Fruit fly (Drosophila melanogaster) whole organism, embryonic: ENCODE results near the gene gammaCOP.
A peak's percentile ranks its signal among the peaks of the same experiment; 100 is the strongest.

Experiments
- Abd-B ChIP-seq: fragments of 200-800 bp; sonication (Bioruptor generic); optimal IDR thresholded peaks from 2 replicates; lab custom pipeline; 2018; ENCODE audit warnings: missing biosample characterization, mild to moderate bottlenecking, missing genetic modification characterization, moderate library complexity
- Awh ChIP-seq: fragments of 200-800 bp; sonication (Bioruptor generic); IDR thresholded peaks from 2 replicates; pipeline ENCODE4, ENCODE4 v1.3.6; 2022; ENCODE audit warnings: missing biosample characterization, missing genetic modification characterization
- Bgb ChIP-seq: fragments of 200-800 bp; sonication (Bioruptor generic); IDR thresholded peaks from 2 replicates; pipeline ENCODE4 v1.3.6; 2022; ENCODE audit warnings: missing biosample characterization, missing genetic modification characterization; ENCODE audit not compliant: partially characterized antibody
- CG10654 ChIP-seq: fragments of 200-800 bp; sonication (Bioruptor generic); optimal IDR thresholded peaks from 2 replicates; lab custom pipeline; 2016; ENCODE audit warnings: missing biosample characterization, missing genetic modification characterization
- CG11085 ChIP-seq: fragments of 200-800 bp; sonication (Bioruptor generic); IDR thresholded peaks from 2 replicates; pipeline ENCODE4 v1.3.6; 2022; ENCODE audit warnings: missing biosample characterization, missing genetic modification characterization
- CG11247 ChIP-seq: fragments of 200-800 bp; sonication (Bioruptor generic); IDR thresholded peaks from 2 replicates; pipeline ENCODE4 v1.3.6; 2022; ENCODE audit warnings: missing biosample characterization, missing genetic modification characterization
- CG1233 ChIP-seq: fragments of 200-800 bp; sonication (Bioruptor generic); optimal IDR thresholded peaks from 4 replicates; lab custom pipeline; 2018; ENCODE audit warnings: missing biosample characterization, mild to moderate bottlenecking, missing genetic modification characterization
- CG12391 ChIP-seq: fragments of 200-800 bp; sonication (Bioruptor generic); optimal IDR thresholded peaks from 3 replicates; lab custom pipeline; 2018; ENCODE audit warnings: missing biosample characterization, mild to moderate bottlenecking, missing genetic modification characterization, moderate library complexity
- CG13894 ChIP-seq: fragments of 200-800 bp; sonication (Bioruptor generic); optimal IDR thresholded peaks from 3 replicates; lab custom pipeline; 2018; ENCODE audit warnings: missing biosample characterization, mild to moderate bottlenecking, missing genetic modification characterization, moderate library complexity
- CG15696 ChIP-seq: fragments of 200-800 bp; sonication (Bioruptor generic); optimal IDR thresholded peaks from 2 replicates; lab custom pipeline; 2019; ENCODE audit warnings: missing biosample characterization, mild to moderate bottlenecking, missing genetic modification characterization, moderate library complexity
- CG17186 ChIP-seq: fragments of 200-800 bp; sonication (Bioruptor generic); optimal IDR thresholded peaks from 3 replicates; lab custom pipeline; 2017; ENCODE audit warnings: missing biosample characterization, missing genetic modification reagents, missing genetic modification characterization
- CG17568 ChIP-seq: fragments of 200-800 bp; sonication (Bioruptor generic); optimal IDR thresholded peaks from 2 replicates; lab custom pipeline; 2018; ENCODE audit warnings: missing biosample characterization, mild to moderate bottlenecking, missing genetic modification characterization, moderate library complexity
- CG17829 ChIP-seq: fragments of 200-800 bp; optimal IDR thresholded peaks from 2 replicates; lab custom pipeline; 2019; ENCODE audit warnings: missing biosample characterization, mild to moderate bottlenecking, missing genetic modification characterization, moderate library complexity
- CG1832 ChIP-seq: fragments of 200-800 bp; sonication (Bioruptor generic); optimal IDR thresholded peaks from 2 replicates; lab custom pipeline; 2017; ENCODE audit warnings: missing biosample characterization, mild to moderate bottlenecking, missing genetic modification characterization, inconsistent platforms
- CG32767 ChIP-seq: fragments of 200-800 bp; sonication (Bioruptor generic); IDR thresholded peaks from 2 replicates; pipeline ENCODE4 v1.3.6; 2022; ENCODE audit warnings: missing biosample characterization, missing genetic modification characterization
- CG4617 ChIP-seq: fragments of 200-800 bp; sonication (Bioruptor generic); optimal IDR thresholded peaks from 3 replicates; lab custom pipeline; 2016; ENCODE audit warnings: missing biosample characterization, missing genetic modification characterization, borderline replicate concordance
- CG4730 ChIP-seq: fragments of 200-800 bp; sonication (Bioruptor generic); IDR thresholded peaks from 2 replicates; pipeline ENCODE4 v1.3.6; 2022; ENCODE audit warnings: missing biosample characterization, missing genetic modification characterization
- CG5245 ChIP-seq: fragments of 200-800 bp; sonication (Bioruptor generic); optimal IDR thresholded peaks from 3 replicates; lab custom pipeline; 2016; ENCODE audit warnings: missing biosample characterization, missing genetic modification characterization
- CG6854 ChIP-seq: fragments of 200-800 bp; sonication (Bioruptor generic); optimal IDR thresholded peaks from 3 replicates; lab custom pipeline; 2017; ENCODE audit warnings: missing biosample characterization, mild to moderate bottlenecking, missing genetic modification characterization
- CG7271 ChIP-seq: fragments of 200-800 bp; sonication (Bioruptor generic); optimal IDR thresholded peaks from 2 replicates; lab custom pipeline; 2018; ENCODE audit warnings: missing biosample characterization, mild to moderate bottlenecking, missing genetic modification characterization, moderate library complexity
- CG7786 ChIP-seq: fragments of 200-800 bp; sonication (Bioruptor generic); optimal IDR thresholded peaks from 2 replicates; lab custom pipeline; 2016; ENCODE audit warnings: missing biosample characterization, missing genetic modification characterization
- CG8388 ChIP-seq: fragments of 200-800 bp; sonication (Bioruptor generic); optimal IDR thresholded peaks from 2 replicates; lab custom pipeline; 2019; ENCODE audit warnings: missing biosample characterization, mild to moderate bottlenecking, missing genetic modification characterization, moderate library complexity
- CG8765 ChIP-seq: fragments of 200-800 bp; sonication (Bioruptor generic); IDR thresholded peaks from 2 replicates; pipeline ENCODE4 v1.3.6; 2022; ENCODE audit warnings: missing biosample characterization, missing genetic modification characterization
- CTCF ChIP-seq: fragments of 200-800 bp; sonication (Bioruptor generic); optimal IDR thresholded peaks from 2 replicates; lab custom pipeline; 2017; ENCODE audit warnings: missing biosample characterization, mild to moderate bottlenecking, missing genetic modification characterization, moderate library complexity
- CoRest ChIP-seq: fragments of 200-800 bp; sonication (Bioruptor generic); optimal IDR thresholded peaks from 3 replicates; lab custom pipeline; 2018; ENCODE audit warnings: missing biosample characterization, mild to moderate bottlenecking, missing genetic modification characterization, moderate library complexity
- E2f1 ChIP-seq: fragments of 200-800 bp; sonication (Bioruptor generic); IDR thresholded peaks from 2 replicates; pipeline ENCODE4 v1.3.6; 2022; ENCODE audit warnings: missing biosample characterization, missing genetic modification characterization
- Hand ChIP-seq: fragments of 200-800 bp; sonication (Bioruptor generic); optimal IDR thresholded peaks from 2 replicates; lab custom pipeline; 2017; ENCODE audit warnings: mild to moderate bottlenecking, missing biosample characterization, missing genetic modification reagents, missing genetic modification characterization
- Hsf ChIP-seq: fragments of 200-800 bp; sonication (Bioruptor generic); optimal IDR thresholded peaks from 3 replicates; lab custom pipeline; 2016; ENCODE audit warnings: missing biosample characterization, missing genetic modification characterization
- Neu2 ChIP-seq: fragments of 200-800 bp; sonication (Bioruptor generic); optimal IDR thresholded peaks from 3 replicates; lab custom pipeline; 2016; ENCODE audit warnings: missing biosample characterization, missing genetic modification characterization, borderline replicate concordance
- ara ChIP-seq: fragments of 200-800 bp; sonication (Bioruptor generic); IDR thresholded peaks from 2 replicates; pipeline ENCODE4 v1.3.6; 2022; ENCODE audit warnings: missing biosample characterization, missing genetic modification characterization
- ci ChIP-seq: fragments of 200-800 bp; sonication (Bioruptor generic); IDR thresholded peaks from 3 replicates; pipeline ENCODE4 v1.3.6; 2022; ENCODE audit warnings: missing biosample characterization, missing genetic modification characterization
- fd102C ChIP-seq: fragments of 200-800 bp; sonication (Bioruptor generic); optimal IDR thresholded peaks from 2 replicates; lab custom pipeline; 2018; ENCODE audit warnings: missing biosample characterization, mild to moderate bottlenecking, missing genetic modification characterization, moderate library complexity
- gce ChIP-seq: fragments of 200-800 bp; sonication (Bioruptor generic); IDR thresholded peaks from 3 replicates; pipeline ENCODE4 v1.3.6; 2022; ENCODE audit warnings: missing biosample characterization, missing genetic modification characterization
- ham ChIP-seq: fragments of 200-800 bp; sonication (Bioruptor generic); IDR thresholded peaks from 2 replicates; pipeline ENCODE4 v1.3.6; 2022; ENCODE audit warnings: missing biosample characterization, missing genetic modification characterization
- her ChIP-seq: fragments of 200-800 bp; sonication (Bioruptor generic); optimal IDR thresholded peaks from 2 replicates; lab custom pipeline; 2016; ENCODE audit warnings: missing biosample characterization, missing genetic modification characterization
- hth ChIP-seq: fragments of >200 bp; optimal IDR thresholded peaks from 2 replicates; lab custom pipeline; 2017; ENCODE audit warnings: inconsistent platforms
- kah ChIP-seq: fragments of 200-800 bp; sonication (Bioruptor generic); optimal IDR thresholded peaks from 2 replicates; lab custom pipeline; 2018; ENCODE audit warnings: missing biosample characterization, mild to moderate bottlenecking, missing genetic modification characterization
- ken ChIP-seq: fragments of 200-800 bp; sonication (Bioruptor generic); IDR thresholded peaks from 3 replicates; pipeline ENCODE4 v1.3.6; 2022; ENCODE audit warnings: missing biosample characterization, missing genetic modification characterization
- klu ChIP-seq: fragments of 200-800 bp; sonication (Bioruptor generic); IDR thresholded peaks from 2 replicates; pipeline ENCODE4 v1.3.6; 2022; ENCODE audit warnings: missing biosample characterization, missing genetic modification characterization
- lab ChIP-seq: fragments of 200-800 bp; sonication (Bioruptor generic); optimal IDR thresholded peaks from 3 replicates; lab custom pipeline; 2017; ENCODE audit warnings: missing biosample characterization, missing genetic modification characterization, mild to moderate bottlenecking, moderate library complexity, missing genetic modification reagents
- lbe ChIP-seq: fragments of 200-800 bp; sonication (Bioruptor generic); optimal IDR thresholded peaks from 2 replicates; lab custom pipeline; 2016; ENCODE audit warnings: missing biosample characterization, mild to moderate bottlenecking, missing genetic modification characterization
- maf-S ChIP-seq: fragments of 200-800 bp; sonication (Bioruptor generic); optimal IDR thresholded peaks from 2 replicates; lab custom pipeline; 2016; ENCODE audit warnings: missing biosample characterization, missing genetic modification characterization
- phol ChIP-seq: fragments of 200-800 bp; sonication (Bioruptor generic); optimal IDR thresholded peaks from 3 replicates; lab custom pipeline; 2018; ENCODE audit warnings: missing biosample characterization, mild to moderate bottlenecking, missing genetic modification characterization, moderate library complexity
- pita ChIP-seq: fragments of 200-800 bp; sonication (Bioruptor generic); optimal IDR thresholded peaks from 2 replicates; lab custom pipeline; 2017; ENCODE audit warnings: missing biosample characterization, mild to moderate bottlenecking, missing genetic modification characterization
- ranshi ChIP-seq: fragments of 200-800 bp; sonication (Bioruptor generic); IDR thresholded peaks from 2 replicates; pipeline ENCODE4 v1.3.6; 2022; ENCODE audit warnings: missing biosample characterization, missing genetic modification characterization
- seq ChIP-seq: fragments of 200-800 bp; sonication (Bioruptor generic); IDR thresholded peaks from 2 replicates; pipeline ENCODE4 v1.3.6; 2022; ENCODE audit warnings: missing biosample characterization, missing genetic modification characterization
- sisA ChIP-seq: fragments of 200-800 bp; sonication (Bioruptor generic); IDR thresholded peaks from 2 replicates; pipeline ENCODE4 v1.3.6; 2022; ENCODE audit warnings: missing biosample characterization, missing genetic modification characterization
- sna ChIP-seq: fragments of 200-800 bp; sonication (Bioruptor generic); IDR thresholded peaks from 2 replicates; pipeline ENCODE4 v1.3.6; 2022; ENCODE audit warnings: missing biosample characterization, missing genetic modification characterization; ENCODE audit not compliant: partially characterized antibody
- ssp ChIP-seq: fragments of 200-800 bp; sonication (Bioruptor generic); IDR thresholded peaks from 2 replicates; pipeline ENCODE4 v1.3.6; 2022; ENCODE audit warnings: missing biosample characterization, missing genetic modification characterization
- tap ChIP-seq: fragments of 200-800 bp; optimal IDR thresholded peaks from 3 replicates; lab custom pipeline; 2019; ENCODE audit warnings: missing biosample characterization, mild to moderate bottlenecking, missing genetic modification characterization, moderate library complexity
- toy ChIP-seq: fragments of 200-800 bp; sonication (Bioruptor generic); IDR thresholded peaks from 2 replicates; pipeline ENCODE4 v1.3.6; 2022; ENCODE audit warnings: missing biosample characterization, missing genetic modification characterization
- wek ChIP-seq: fragments of 200-800 bp; sonication (Bioruptor generic); optimal IDR thresholded peaks from 3 replicates; lab custom pipeline; 2018; ENCODE audit warnings: missing biosample characterization, mild to moderate bottlenecking, missing genetic modification characterization, moderate library complexity

Gene gammaCOP

dm6 chr3R:31588374-31588773 lies 16.4 kb downstream of the gammaCOP start, which contains the start of gene CG1635 (continued):
- TF ChIP-seq CG15696 (tag; lab: Kevin White, UChicago) (peak; percentile 98), CG5245 (GFP tag; lab: Kevin White, UChicago) (peak; percentile 97), CG12391 (peak; percentile 100), Bgb (peak; percentile 63; the same call in 1 of the 2 replicates), ssp (GFP tag; lab: Robert Waterston, UW) (peak; percentile 93), lbe (GFP tag; lab: Kevin White, UChicago) (peak; percentile 97), klu (GFP tag; lab: Robert Waterston, UW) (peak; percentile 98), kah (peak; percentile 99), CG13894 (peak; percentile 99), gce (GFP tag; lab: Robert Waterston, UW) (peak; percentile 99), her (GFP tag; lab: Kevin White, UChicago) (peak; percentile 96), E2f1 (peak; percentile 99), Hsf (GFP tag; lab: Kevin White, UChicago) (peak; percentile 99), CoRest (peak; percentile 100), wek (GFP tag; lab: Kevin White, UChicago) (peak; percentile 95), CG7786 (GFP tag; lab: Kevin White, UChicago) (peak; percentile 98), Awh (GFP tag; lab: Robert Waterston, UW) (peak; percentile 100), maf-S (peak; percentile 96), CG6854 (GFP tag; lab: Kevin White, UChicago) (peak; percentile 99), CG4730 (GFP tag; lab: Robert Waterston, UW) (peak; percentile 99), hth (lab: Kevin White, UChicago) (no peak), ham (peak; percentile 98), CTCF (peak; percentile 79), ara (GFP tag; lab: Robert Waterston, UW) (peak; percentile 99), CG7271 (tag; lab: Kevin White, UChicago) (peak; percentile 100), CG17186 (peak; percentile 94), CG10654 (GFP tag; lab: Kevin White, UChicago) (peak; percentile 98), tap (tag; lab: Kevin White, UChicago) (peak; percentile 100), phol (tag; lab: Kevin White, UChicago) (peak; percentile 99), lab (GFP tag; lab: Kevin White, UChicago) (peak; percentile 100), CG8388 (GFP tag; lab: Kevin White, UChicago) (peak; percentile 99), CG17568 (peak; percentile 99), Abd-B (GFP tag; lab: Kevin White, UChicago) (peak; percentile 88), sisA (peak; percentile 97), CG4617 (GFP tag; lab: Kevin White, UChicago) (peak; percentile 98), CG8765 (GFP tag; lab: Robert Waterston, UW) (peak; percentile 98), sna (GFP tag; lab: Robert Waterston, UW) (peak; percentile 73), Hand (peak; percentile 99), pita (GFP tag; lab: Kevin White, UChicago) (no peak), CG11247 (GFP tag; lab: Robert Waterston, UW) (peak; percentile 99), CG11085 (GFP tag; lab: Robert Waterston, UW) (peak; percentile 98), Neu2 (GFP tag; lab: Kevin White, UChicago) (peak; percentile 83), ci (peak; percentile 100), CG1233 (peak; percentile 99), CG1832 (no peak), CG32767 (GFP tag; lab: Robert Waterston, UW) (peak; percentile 99), toy (GFP tag; lab: Robert Waterston, UW) (peak; percentile 98), CG17829 (tag; lab: Kevin White, UChicago) (peak; percentile 100), seq (GFP tag; lab: Robert Waterston, UW) (peak; percentile 100), ranshi (peak; percentile 100), fd102C (GFP tag; lab: Kevin White, UChicago) (peak; percentile 95), ken (GFP tag; lab: Robert Waterston, UW) (peak; percentile 99)
